Fruit fly (Drosophila melanogaster): Measurements from ENCODE around the gene ND-B8.

The ND-B8 gene

dm6 chr2L:4454009-4454689 lies at the start of gene ND-B8, which contains the start of gene Secp43:
Gene ND-B8 (plus strand): TSS chr2L:4454626.
Gene Secp43 (minus strand): TSS chr2L:4454453.
- TF ChIP-seq CG1621 (tag; optimal IDR thresholded peaks at IDR 0.05) (peak; percentile 32), fkh (GFP tag; optimal IDR thresholded peaks at IDR 0.05) (peak; percentile 77), OdsH (GFP tag; optimal IDR thresholded peaks at IDR 0.05) (no peak), cyc (GFP tag; optimal IDR thresholded peaks at IDR 0.05) (no peak), Sox14 (GFP tag; optimal IDR thresholded peaks at IDR 0.05) (peak; percentile 27), svp (GFP tag) (peak; percentile 86), CG6808 (GFP tag; optimal IDR thresholded peaks at IDR 0.05) (peak; percentile 13), achi (GFP tag; optimal IDR thresholded peaks at IDR 0.05) (peak; percentile 29), dsx (GFP tag; optimal IDR thresholded peaks at IDR 0.05; ENCODE audit: poor library complexity, severe bottlenecking) (peak; percentile 36)

dm6 chr2L:4410855-4411254 lies 43.6 kb upstream of the ND-B8 start, which contains the start of gene CG43055:
Gene CG43055 (plus strand): TSS chr2L:4411155.
- no peak for TF ChIP-seq svp (GFP tag)
- TF ChIP-seq Ets96B (tag; optimal IDR thresholded peaks at IDR 0.05): no peak
- TF ChIP-seq CG8119 (GFP tag; IDR thresholded peaks at IDR 0.05): no peak
- no peak for TF ChIP-seq esn (GFP tag; optimal IDR thresholded peaks at IDR 0.05)

dm6 chr2L:4414059-4414458 lies 40.4 kb upstream of the ND-B8 start:
- TF ChIP-seq CG10631 (GFP tag; optimal IDR thresholded peaks at IDR 0.05): no peak
- no peak for TF ChIP-seq CG16779 (tag; optimal IDR thresholded peaks at IDR 0.05)
- TF ChIP-seq lz (GFP tag; optimal IDR thresholded peaks at IDR 0.05): no peak

dm6 chr2L:4416089-4416488 lies 38.3 kb upstream of the ND-B8 start:
- peak; percentile 21 for TF ChIP-seq fd59A (GFP tag; optimal IDR thresholded peaks at IDR 0.05)
- TF ChIP-seq CG8319 (GFP tag; optimal IDR thresholded peaks at IDR 0.05): no peak
- no peak for TF ChIP-seq Hr38 (GFP tag; optimal IDR thresholded peaks at IDR 0.05)
- peak; percentile 50 for TF ChIP-seq OdsH (GFP tag; optimal IDR thresholded peaks at IDR 0.05)
- peak; percentile 50 for TF ChIP-seq CG32006 (GFP tag; optimal IDR thresholded peaks at IDR 0.05)
- TF ChIP-seq CG16779 (tag; optimal IDR thresholded peaks at IDR 0.05): no peak
- peak; percentile 53 for TF ChIP-seq Eip75B (GFP tag; optimal IDR thresholded peaks at IDR 0.05)
- no peak for TF ChIP-seq CG4318 (GFP tag; optimal IDR thresholded peaks at IDR 0.05)
- TF ChIP-seq net (GFP tag; optimal IDR thresholded peaks at IDR 0.05): peak; percentile 40
- peak; percentile 32 for TF ChIP-seq CG1621 (tag; optimal IDR thresholded peaks at IDR 0.05)
- peak; percentile 48 for TF ChIP-seq CG10669 (GFP tag; optimal IDR thresholded peaks at IDR 0.05)
- peak; percentile 43 for TF ChIP-seq Met (GFP tag; optimal IDR thresholded peaks at IDR 0.05)
- peak; percentile 23 for TF ChIP-seq Lpt (GFP tag; optimal IDR thresholded peaks at IDR 0.05)
- peak; percentile 11 for TF ChIP-seq CG31627 (GFP tag; optimal IDR thresholded peaks at IDR 0.05)
- TF ChIP-seq CG8632 (GFP tag; optimal IDR thresholded peaks at IDR 0.05): no peak
- peak; percentile 17 for TF ChIP-seq CG6276 (GFP tag; optimal IDR thresholded peaks at IDR 0.05)
- TF ChIP-seq CG6854 (GFP tag; optimal IDR thresholded peaks at IDR 0.05): no peak
- peak; percentile 32 for TF ChIP-seq dsx (GFP tag; optimal IDR thresholded peaks at IDR 0.05; ENCODE audit: poor library complexity, severe bottlenecking)
- TF ChIP-seq CG15336 (GFP tag; IDR thresholded peaks at IDR 0.05): peak; percentile 36; the same call in 1 of the 2 replicates
- TF ChIP-seq Blimp-1 (GFP tag; optimal IDR thresholded peaks at IDR 0.05): no peak
- TF ChIP-seq Eip78C (GFP tag): peak; percentile 79
- TF ChIP-seq CG11294 (GFP tag; IDR thresholded peaks at IDR 0.05): no peak
- TF ChIP-seq Hr4 (GFP tag; optimal IDR thresholded peaks at IDR 0.05): peak; percentile 47
- peak; percentile 13 for TF ChIP-seq Smox (GFP tag; optimal IDR thresholded peaks at IDR 0.05)
- peak; percentile 23 for TF ChIP-seq Ets21C (GFP tag; optimal IDR thresholded peaks at IDR 0.05)
- TF ChIP-seq vri (GFP tag; optimal IDR thresholded peaks at IDR 0.05): no peak
- TF ChIP-seq Sox15 (GFP tag; optimal IDR thresholded peaks at IDR 0.05): peak; percentile 6
- TF ChIP-seq Sox14 (GFP tag; optimal IDR thresholded peaks at IDR 0.05): peak; percentile 43
- peak; percentile 10 for TF ChIP-seq lz (GFP tag; optimal IDR thresholded peaks at IDR 0.05)
- peak; percentile 49; the same call in 1 of the 3 replicates for TF ChIP-seq CG6163 (GFP tag; IDR thresholded peaks at IDR 0.05)
- peak; percentile 62 for TF ChIP-seq Ets96B (tag; optimal IDR thresholded peaks at IDR 0.05)
- peak; percentile 23 for TF ChIP-seq acj6 (GFP tag; optimal IDR thresholded peaks at IDR 0.05)
- TF ChIP-seq Sox102F (GFP tag; optimal IDR thresholded peaks at IDR 0.05): peak; percentile 25
- TF ChIP-seq Gug (GFP tag; IDR thresholded peaks at IDR 0.05): no peak
- peak; percentile 47 for TF ChIP-seq achi (GFP tag; optimal IDR thresholded peaks at IDR 0.05)
- peak; percentile 35 for TF ChIP-seq Hr39 (GFP tag; optimal IDR thresholded peaks at IDR 0.05)
- no peak for TF ChIP-seq fd85E (GFP tag; optimal IDR thresholded peaks at IDR 0.05)
